Worm (Caenorhabditis elegans) whole organism, L2 larva: ENCODE measurements around the gene vhp-1.

Experiments used
- C34F6.9 ChIP-seq: fragments of 150-350 bp; optimal IDR thresholded peaks from 2 replicates; lab custom pipeline; 2014; ENCODE audit warnings: missing biosample characterization, missing genetic modification characterization
- F13H6.1 ChIP-seq: sonication (generic microtip); optimal IDR thresholded peaks from 2 replicates; lab custom pipeline; 2016; ENCODE audit warnings: missing genetic modification characterization, missing compliant biosample characterization
- R02D3.7 ChIP-seq: fragments of 150-350 bp; optimal IDR thresholded peaks from 2 replicates; lab custom pipeline; 2014; ENCODE audit warnings: missing biosample characterization, missing genetic modification characterization
- Y55F3AM.14 ChIP-seq: fragments of 200-800 bp; sonication (Bioruptor generic); optimal IDR thresholded peaks from 2 replicates; lab custom pipeline; 2018; ENCODE audit warnings: mild to moderate bottlenecking, missing genetic modification characterization, missing compliant biosample characterization
- ZK546.5 ChIP-seq: sonication (generic microtip); optimal IDR thresholded peaks from 2 replicates; lab custom pipeline; 2017; ENCODE audit warnings: missing biosample characterization, missing genetic modification characterization
- alr-1 ChIP-seq: fragments of 150-350 bp; optimal IDR thresholded peaks from 2 replicates; lab custom pipeline; 2014; ENCODE audit warnings: missing biosample characterization, missing genetic modification characterization
- aly-2 ChIP-seq: fragments of 150-350 bp; optimal IDR thresholded peaks from 2 replicates; lab custom pipeline; 2014; ENCODE audit warnings: missing biosample characterization, missing genetic modification characterization
- ama-1 ChIP-seq: fragments of 150-350 bp; optimal IDR thresholded peaks from 2 replicates; lab custom pipeline; 2018; ENCODE audit warnings: inconsistent platforms
- blmp-1 ChIP-seq: sonication (generic microtip); optimal IDR thresholded peaks from 2 replicates; lab custom pipeline; 2017; ENCODE audit warnings: missing genetic modification characterization, mild to moderate bottlenecking, missing compliant biosample characterization, antibody characterized with exemption, moderate library complexity; ENCODE audit not compliant: insufficient read depth
- ceh-16 ChIP-seq: fragments of 150-350 bp; optimal IDR thresholded peaks from 2 replicates; lab custom pipeline; 2014; ENCODE audit warnings: missing biosample characterization, missing genetic modification characterization
- ceh-82 ChIP-seq: fragments of 150-350 bp; optimal IDR thresholded peaks from 2 replicates; lab custom pipeline; 2014; ENCODE audit warnings: missing biosample characterization, missing genetic modification characterization
- crh-2 ChIP-seq: sonication (generic microtip); optimal IDR thresholded peaks from 2 replicates; lab custom pipeline; 2017; ENCODE audit warnings: missing biosample characterization, missing genetic modification characterization
- dmd-4 ChIP-seq: sonication (generic microtip); optimal IDR thresholded peaks from 2 replicates; lab custom pipeline; 2017; ENCODE audit warnings: missing biosample characterization, missing genetic modification characterization
- egl-27 ChIP-seq: sonication (generic microtip); optimal IDR thresholded peaks from 3 replicates; lab custom pipeline; 2017; ENCODE audit warnings: missing biosample characterization, missing genetic modification reagents, missing genetic modification characterization
- elt-1 ChIP-seq: fragments of 150-350 bp; optimal IDR thresholded peaks from 2 replicates; lab custom pipeline; 2014; ENCODE audit warnings: missing biosample characterization, missing genetic modification characterization
- elt-3 ChIP-seq: sonication (generic microtip); optimal IDR thresholded peaks from 2 replicates; lab custom pipeline; 2017; ENCODE audit warnings: missing biosample characterization, missing genetic modification characterization
- fos-1 ChIP-seq: fragments of 150-350 bp; optimal IDR thresholded peaks from 2 replicates; lab custom pipeline; 2014; ENCODE audit warnings: missing biosample characterization, missing genetic modification characterization
- gmeb-1 ChIP-seq: fragments of 150-350 bp; optimal IDR thresholded peaks from 2 replicates; lab custom pipeline; 2014; ENCODE audit warnings: missing biosample characterization, missing genetic modification characterization
- lin-11 ChIP-seq: fragments of 150-350 bp; sonication (generic microtip); optimal IDR thresholded peaks from 2 replicates; lab custom pipeline; 2014; ENCODE audit warnings: missing biosample characterization, missing genetic modification characterization, inconsistent platforms, mixed read lengths
- lin-13 ChIP-seq: fragments of 150-350 bp; optimal IDR thresholded peaks from 2 replicates; lab custom pipeline; 2014; ENCODE audit warnings: missing biosample characterization, missing genetic modification reagents, missing genetic modification characterization
- lin-39 ChIP-seq: fragments of 150-350 bp; optimal IDR thresholded peaks from 2 replicates; lab custom pipeline; 2014; ENCODE audit warnings: missing biosample characterization, missing genetic modification reagents, missing genetic modification characterization
- lsy-2 ChIP-seq, 2 experiments: fragments of 150-350 bp in 1 of 2; sonication (generic microtip) in 1 of 2; optimal IDR thresholded peaks; 2 replicates each; lab custom pipeline; 2014 to 2017; ENCODE audit warnings: missing biosample characterization in 2 of 2, missing genetic modification characterization in 2 of 2
- mab-5 ChIP-seq: fragments of 150-350 bp; optimal IDR thresholded peaks from 2 replicates; lab custom pipeline; 2014; ENCODE audit warnings: missing biosample characterization, missing genetic modification characterization
- mbf-1 ChIP-seq: sonication (generic microtip); optimal IDR thresholded peaks from 2 replicates; lab custom pipeline; 2017; ENCODE audit warnings: missing biosample characterization, missing genetic modification characterization
- mdl-1 ChIP-seq, 2 experiments: fragments of 150-350 bp in 1 of 2; sonication (generic microtip) in 1 of 2; optimal IDR thresholded peaks; 2 replicates each; lab custom pipeline; 2017; ENCODE audit warnings: missing biosample characterization in 2 of 2, missing genetic modification characterization in 2 of 2
- nhr-10 ChIP-seq: sonication (generic microtip); optimal IDR thresholded peaks from 2 replicates; lab custom pipeline; 2017; ENCODE audit warnings: missing biosample characterization, missing genetic modification characterization
- nhr-11 ChIP-seq: fragments of 150-350 bp; optimal IDR thresholded peaks from 2 replicates; lab custom pipeline; 2014; ENCODE audit warnings: missing biosample characterization, missing genetic modification characterization
- nhr-12 ChIP-seq: fragments of 150-350 bp; optimal IDR thresholded peaks from 2 replicates; lab custom pipeline; 2014; ENCODE audit warnings: missing biosample characterization, missing genetic modification characterization
- nhr-129 ChIP-seq: fragments of 150-350 bp; optimal IDR thresholded peaks from 2 replicates; lab custom pipeline; 2014; ENCODE audit warnings: missing biosample characterization, missing genetic modification characterization
- nhr-21 ChIP-seq: fragments of 150-350 bp; optimal IDR thresholded peaks from 2 replicates; lab custom pipeline; 2014; ENCODE audit warnings: missing biosample characterization, missing genetic modification characterization
- nhr-23 ChIP-seq: fragments of 150-350 bp; optimal IDR thresholded peaks from 2 replicates; lab custom pipeline; 2014; ENCODE audit warnings: missing biosample characterization, missing genetic modification reagents, missing genetic modification characterization
- nhr-237 ChIP-seq: fragments of 150-350 bp; optimal IDR thresholded peaks from 2 replicates; lab custom pipeline; 2014; ENCODE audit warnings: missing biosample characterization, missing genetic modification characterization
- nhr-25 ChIP-seq: fragments of 150-350 bp; sonication (generic microtip); optimal IDR thresholded peaks from 3 replicates; lab custom pipeline; 2014; ENCODE audit warnings: missing biosample characterization, missing genetic modification characterization
- nhr-6 ChIP-seq: fragments of 150-350 bp; optimal IDR thresholded peaks from 2 replicates; lab custom pipeline; 2014; ENCODE audit warnings: missing biosample characterization, missing genetic modification characterization
- nhr-77 ChIP-seq: fragments of 150-350 bp; optimal IDR thresholded peaks from 2 replicates; lab custom pipeline; 2014; ENCODE audit warnings: missing biosample characterization, missing genetic modification characterization
- peb-1 ChIP-seq: fragments of 150-350 bp; optimal IDR thresholded peaks from 2 replicates; lab custom pipeline; 2014; ENCODE audit warnings: missing biosample characterization, missing genetic modification characterization
- sem-4 ChIP-seq: fragments of 150-350 bp; optimal IDR thresholded peaks from 2 replicates; lab custom pipeline; 2014; ENCODE audit warnings: missing biosample characterization, missing genetic modification reagents, missing genetic modification characterization
- skn-1 ChIP-seq: sonication (generic microtip); optimal IDR thresholded peaks from 2 replicates; lab custom pipeline; 2017; ENCODE audit warnings: missing biosample characterization, missing genetic modification characterization
- sma-3 ChIP-seq: sonication (generic microtip); optimal IDR thresholded peaks from 2 replicates; lab custom pipeline; 2016; ENCODE audit warnings: missing genetic modification reagents, missing genetic modification characterization, missing compliant biosample characterization
- sma-9 ChIP-seq, 2 experiments: fragments of 150-350 bp in 1 of 2; sonication (generic microtip) in 1 of 2; optimal IDR thresholded peaks; 2 replicates each; lab custom pipeline; 2014 to 2016; ENCODE audit warnings: missing genetic modification characterization in 2 of 2, mild to moderate bottlenecking in 1 of 2, missing biosample characterization in 1 of 2, missing compliant biosample characterization in 1 of 2, missing genetic modification reagents in 1 of 2, moderate library complexity in 1 of 2
- snpc-4 ChIP-seq: fragments of 150-350 bp; optimal IDR thresholded peaks from 2 replicates; lab custom pipeline; 2014; ENCODE audit warnings: missing biosample characterization, missing genetic modification characterization
- unc-39 ChIP-seq: fragments of 150-350 bp; optimal IDR thresholded peaks from 2 replicates; lab custom pipeline; 2014; ENCODE audit warnings: missing biosample characterization, missing genetic modification characterization
- unc-55 ChIP-seq: fragments of 150-350 bp; sonication (generic microtip); optimal IDR thresholded peaks from 3 replicates; lab custom pipeline; 2014; ENCODE audit warnings: missing biosample characterization, missing genetic modification reagents, missing genetic modification characterization
- unc-62 ChIP-seq: fragments of 150-350 bp; optimal IDR thresholded peaks from 2 replicates; lab custom pipeline; 2014; ENCODE audit warnings: missing biosample characterization, missing genetic modification reagents, missing genetic modification characterization
- ztf-1 ChIP-seq: fragments of 200-800 bp; sonication (Bioruptor generic); conservative IDR thresholded peaks from 2 replicates; pipeline ENCODE4 v1.3.6; 2022; ENCODE audit warnings: missing genetic modification characterization, missing compliant biosample characterization
- ztf-11 ChIP-seq: sonication (generic microtip); optimal IDR thresholded peaks from 2 replicates; lab custom pipeline; 2017; ENCODE audit warnings: missing biosample characterization, missing genetic modification characterization
- ztf-4 ChIP-seq: fragments of 150-350 bp; optimal IDR thresholded peaks from 2 replicates; lab custom pipeline; 2014; ENCODE audit warnings: missing biosample characterization, missing genetic modification characterization

Gene vhp-1

DNA sequence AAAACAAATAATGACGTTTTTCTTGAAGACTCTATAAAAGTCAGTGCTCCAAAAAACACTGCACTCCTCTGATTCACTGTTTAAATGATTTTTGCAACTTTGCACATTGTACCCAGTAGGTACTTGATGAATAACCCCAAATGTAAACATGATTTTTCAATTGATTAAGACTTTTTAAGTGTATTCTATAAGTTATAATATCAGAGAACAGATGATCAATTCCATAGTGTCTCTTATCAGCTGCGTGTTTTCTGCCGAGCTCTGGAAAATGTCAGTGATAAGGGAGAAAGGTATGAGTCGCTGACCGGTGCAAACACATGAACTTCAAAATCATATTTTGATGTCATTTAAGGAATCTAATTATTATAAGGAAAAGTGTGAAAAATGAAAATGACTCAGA is 697 bp downstream of the vhp-1 start:
- TF ChIP-seq nhr-11 (tag; lab: Kevin White, UChicago) (no peak), nhr-25 (tag; lab: Kevin White, UChicago) (no peak), gmeb-1 (tag; lab: Kevin White, UChicago) (peak; percentile 39), F13H6.1 (tag; lab: Kevin White, UChicago) (peak; percentile 62), nhr-21 (tag; lab: Kevin White, UChicago) (peak; percentile 14), sma-9 (GFP tag; optimal IDR thresholded peaks at IDR 0.05; lab: Kevin White, UChicago) (peak; percentile 93), sma-9 (tag; optimal IDR thresholded peaks at IDR 0.05; lab: Kevin White, UChicago) (no peak), fos-1 (tag; lab: Kevin White, UChicago) (peak; percentile 98), lin-11 (tag; lab: Kevin White, UChicago) (no peak), mab-5 (tag; lab: Kevin White, UChicago) (no peak), crh-2 (peak; percentile 40), aly-2 (tag; lab: Kevin White, UChicago) (no peak), sma-3 (GFP tag; lab: Kevin White, UChicago) (peak; percentile 20)

DNA sequence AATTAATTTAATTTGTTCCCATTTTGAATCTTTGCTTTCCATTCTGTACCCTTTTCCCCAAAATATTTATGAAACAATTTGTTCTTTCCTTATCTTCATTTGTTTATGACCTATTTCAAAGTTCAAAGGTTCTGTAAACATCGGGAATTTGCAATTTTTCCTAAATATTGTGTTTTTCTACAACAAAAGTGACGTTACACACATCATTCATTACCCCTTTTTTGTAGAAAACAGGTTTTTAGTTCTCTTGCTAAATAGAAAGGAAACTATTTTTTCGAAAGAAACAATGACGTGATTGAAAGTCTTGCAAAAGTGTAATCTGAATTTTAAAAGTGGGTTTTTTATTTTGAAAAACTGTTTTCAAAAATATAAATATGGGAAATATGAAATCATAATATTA is 1.6 kb downstream of the vhp-1 start:
- TF ChIP-seq nhr-25 (tag; lab: Kevin White, UChicago) (peak; percentile 65), elt-3 (tag; lab: Kevin White, UChicago) (no peak)

DNA sequence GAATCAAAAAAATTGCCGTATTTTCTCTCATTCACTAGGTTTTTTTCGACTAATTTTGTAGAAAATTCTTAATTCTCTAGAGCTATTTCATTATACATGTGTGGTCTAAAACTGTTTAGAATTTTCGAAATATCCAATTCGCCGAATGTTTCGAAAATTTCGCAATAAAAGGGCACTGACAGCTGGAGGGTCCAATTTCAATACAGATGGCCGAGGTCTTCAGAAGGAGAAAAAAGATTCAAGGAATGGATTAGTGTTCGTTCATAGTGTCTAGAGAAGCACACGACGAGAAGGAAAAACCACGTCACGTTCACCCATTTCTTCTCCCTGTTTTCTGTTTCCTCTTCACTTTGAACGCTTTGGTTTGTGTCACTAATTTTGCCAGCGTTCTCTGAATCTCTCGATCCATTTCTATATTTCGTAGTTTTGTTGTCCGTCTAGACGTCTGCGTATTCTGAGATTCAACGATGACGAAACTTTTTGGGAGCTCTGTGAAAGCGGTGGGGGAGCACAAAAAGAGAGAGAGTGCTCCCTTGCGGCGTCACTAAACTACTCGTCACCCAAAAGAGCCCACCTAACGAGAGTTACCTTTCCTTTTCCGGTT is 3.0 kb downstream of the vhp-1 start:
- TF ChIP-seq blmp-1 (tag; lab: Kevin White, UChicago) (no peak), mbf-1 (no peak), nhr-129 (tag; lab: Kevin White, UChicago) (peak; percentile 91), unc-62 (GFP tag; lab: Kevin White, UChicago) (no peak), elt-3 (tag; lab: Kevin White, UChicago) (no peak), nhr-11 (tag; lab: Kevin White, UChicago) (no peak), ZK546.5 (tag; lab: Kevin White, UChicago) (no peak), lsy-2 (tag; optimal IDR thresholded peaks at IDR 0.05; lab: Kevin White, UChicago) (peak; percentile 33 to 76), nhr-12 (tag; lab: Kevin White, UChicago) (no peak), nhr-21 (tag; lab: Kevin White, UChicago) (peak; percentile 52), unc-39 (tag; lab: Kevin White, UChicago) (no peak), ztf-11 (no peak), unc-55 (GFP tag; lab: Kevin White, UChicago) (peak; percentile 81), crh-2 (peak; percentile 93), elt-1 (tag; lab: Kevin White, UChicago) (no peak), lin-11 (tag; lab: Kevin White, UChicago) (peak; percentile 4), aly-2 (tag; lab: Kevin White, UChicago) (no peak), lin-39 (tag; lab: Kevin White, UChicago) (no peak), ztf-4 (peak; percentile 30), ceh-16 (tag; lab: Kevin White, UChicago) (no peak), ceh-82 (no peak), dmd-4 (tag; lab: Kevin White, UChicago) (no peak), fos-1 (tag; lab: Kevin White, UChicago) (peak; percentile 68), gmeb-1 (tag; lab: Kevin White, UChicago) (no peak), nhr-237 (tag; lab: Kevin White, UChicago) (no peak), R02D3.7 (tag; lab: Kevin White, UChicago) (no peak), skn-1 (tag; lab: Kevin White, UChicago) (no peak), ztf-1 (GFP tag; lab: Robert Waterston, UW) (no peak), C34F6.9 (tag; lab: Kevin White, UChicago) (peak; percentile 90), lin-13 (GFP tag; lab: Kevin White, UChicago) (no peak), nhr-23 (tag; lab: Kevin White, UChicago) (no peak), mab-5 (tag; lab: Kevin White, UChicago) (no peak), alr-1 (tag; lab: Kevin White, UChicago) (peak; percentile 11), mdl-1 (tag; optimal IDR thresholded peaks at IDR 0.05; lab: Kevin White, UChicago) (peak; percentile 21 to 67), Y55F3AM.14 (GFP tag; lab: Kevin White, UChicago) (peak; percentile 30), sem-4 (tag; lab: Kevin White, UChicago) (peak; percentile 24), nhr-77 (tag; lab: Kevin White, UChicago) (no peak), nhr-25 (tag; lab: Kevin White, UChicago) (no peak), nhr-6 (tag; lab: Kevin White, UChicago) (peak; percentile 19), nhr-10 (tag; lab: Kevin White, UChicago) (no peak), ama-1 (lab: Kevin White, UChicago) (no peak), peb-1 (tag; lab: Kevin White, UChicago) (no peak), sma-9 (GFP tag; optimal IDR thresholded peaks at IDR 0.05; lab: Kevin White, UChicago) (peak; percentile 85), sma-9 (tag; optimal IDR thresholded peaks at IDR 0.05; lab: Kevin White, UChicago) (peak; percentile 21), egl-27 (tag; lab: Kevin White, UChicago) (peak; percentile 78), snpc-4 (no peak), sma-3 (GFP tag; lab: Kevin White, UChicago) (peak; percentile 15), F13H6.1 (tag; lab: Kevin White, UChicago) (peak; percentile 83)
